Worm (Caenorhabditis elegans): ENCODE data around the gene F10E7.2.

The F10E7.2 gene

ce11 chrII:7165749-7166148, 43.7 kb downstream of the F10E7.2 start, which contains the start of gene mfsd-13.2:
mfsd-13.2 (minus strand) TSS chrII:7165849.
- TF ChIP-seq F13C5.2 (tag; optimal IDR thresholded peaks at IDR 0.05) (no peak), ceh-36 (tag; optimal IDR thresholded peaks at IDR 0.05) (no peak), tbx-11 (GFP tag; IDR thresholded peaks at IDR 0.05) (no peak), tbx-37 (GFP tag; conservative IDR thresholded peaks at IDR 0.05) (no peak)

ce11 chrII:7166768-7167167, 44.7 kb downstream of the F10E7.2 start:
- TF ChIP-seq tbx-11 (GFP tag; IDR thresholded peaks at IDR 0.05), result no peak
- no peak for TF ChIP-seq tra-4 (tag; optimal IDR thresholded peaks at IDR 0.05)
- no peak for TF ChIP-seq flt-1 (GFP tag; IDR thresholded peaks at IDR 0.05)
- TF ChIP-seq B0310.2 (tag; optimal IDR thresholded peaks at IDR 0.05), result no peak
- no peak for TF ChIP-seq ceh-13 (GFP tag; optimal IDR thresholded peaks at IDR 0.05)

DNA sequence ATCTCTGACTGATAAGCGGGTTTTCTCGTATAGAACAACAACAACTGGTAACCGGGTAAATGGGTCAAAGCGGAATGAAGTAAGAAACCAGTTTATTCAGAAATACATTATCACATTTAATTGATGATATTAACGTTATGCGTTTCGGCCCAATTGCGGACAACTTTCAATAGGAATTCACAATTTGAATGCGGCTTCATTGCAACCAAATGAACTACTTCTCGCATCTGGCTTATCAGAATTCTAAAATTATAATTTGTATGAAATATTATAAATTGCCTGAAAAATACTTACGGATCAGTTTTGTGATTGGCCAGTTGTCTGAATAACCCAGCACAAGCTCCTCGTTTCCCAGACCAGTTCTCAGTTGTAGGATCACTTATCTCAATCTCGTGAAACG, 46.7 kb downstream of the F10E7.2 start, which contains the start of gene col-36:
TSS of gene col-36 (minus strand) at position 101 of the 400 bp plus-strand sequence.
- TF ChIP-seq hmg-4 (GFP tag; optimal IDR thresholded peaks at IDR 0.05) (no peak), ama-1 (optimal IDR thresholded peaks at IDR 0.05) (no peak), B0310.2 (tag; optimal IDR thresholded peaks at IDR 0.05) (no peak), F13C5.2 (tag; optimal IDR thresholded peaks at IDR 0.05) (no peak), pes-1 (GFP tag; IDR thresholded peaks at IDR 0.05) (no peak), scrt-1 (GFP tag; IDR thresholded peaks at IDR 0.05) (no peak), tra-4 (tag; optimal IDR thresholded peaks at IDR 0.05) (no peak), flt-1 (GFP tag; IDR thresholded peaks at IDR 0.05) (no peak), ets-7 (tag; optimal IDR thresholded peaks at IDR 0.05) (no peak), tbx-11 (GFP tag; IDR thresholded peaks at IDR 0.05) (no peak), sea-1 (GFP tag; conservative IDR thresholded peaks at IDR 0.05) (no peak), hnd-1 (tag; optimal IDR thresholded peaks at IDR 0.05) (no peak), hmbx-1 (tag; optimal IDR thresholded peaks at IDR 0.05) (no peak), ceh-13 (GFP tag; optimal IDR thresholded peaks at IDR 0.05) (no peak), aly-1 (tag; optimal IDR thresholded peaks at IDR 0.05) (no peak), tbx-37 (GFP tag; conservative IDR thresholded peaks at IDR 0.05) (no peak), ceh-36 (tag; optimal IDR thresholded peaks at IDR 0.05) (no peak)

DNA sequence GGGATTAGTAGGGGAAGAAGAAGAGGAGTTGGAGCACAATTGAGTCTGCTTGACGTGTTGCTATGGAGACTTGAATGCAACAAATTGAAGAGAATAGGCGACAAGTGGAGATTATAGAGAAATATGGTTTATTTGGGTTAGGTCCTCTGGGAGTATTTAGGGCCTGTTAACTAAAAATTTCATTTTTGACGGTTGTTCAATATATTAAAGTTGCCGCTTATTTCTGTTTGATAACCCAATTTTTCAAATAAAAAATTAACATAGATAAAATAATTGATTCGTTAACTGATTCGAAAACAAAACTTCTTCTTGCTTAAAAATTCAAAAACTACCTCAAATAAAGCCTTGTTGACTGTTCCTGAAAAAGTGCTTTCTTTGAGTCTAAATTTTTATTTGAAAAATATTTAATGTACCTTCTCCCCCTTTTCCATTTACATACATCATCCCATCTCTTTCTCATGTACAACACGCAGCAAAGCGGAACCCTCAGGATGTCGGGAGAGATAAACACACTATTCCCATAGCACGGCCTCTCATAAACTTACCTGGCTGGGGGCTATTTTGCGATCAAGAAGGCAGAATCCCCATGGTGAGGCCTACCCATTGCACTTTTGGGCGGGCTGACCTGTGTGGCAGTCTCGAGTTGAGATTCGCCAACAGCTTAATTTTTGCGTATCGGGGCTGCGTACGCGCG, 49.4 kb downstream of the F10E7.2 start, which contains the start of gene dyf-13:
TSS of gene dyf-13 (minus strand) at position 51 of the 694 bp plus-strand sequence.
- TF ChIP-seq hnd-1 (tag; optimal IDR thresholded peaks at IDR 0.05), result no peak
- no peak for TF ChIP-seq scrt-1 (GFP tag; IDR thresholded peaks at IDR 0.05)
- no peak for TF ChIP-seq F13C5.2 (tag; optimal IDR thresholded peaks at IDR 0.05)
- no peak for TF ChIP-seq sea-1 (GFP tag; conservative IDR thresholded peaks at IDR 0.05)
- TF ChIP-seq tra-4 (tag; optimal IDR thresholded peaks at IDR 0.05), result no peak
- no peak for TF ChIP-seq tbx-11 (GFP tag; IDR thresholded peaks at IDR 0.05)
- TF ChIP-seq ets-7 (tag; optimal IDR thresholded peaks at IDR 0.05), result no peak
- no peak for TF ChIP-seq ama-1 (optimal IDR thresholded peaks at IDR 0.05)
- no peak for TF ChIP-seq hmbx-1 (tag; optimal IDR thresholded peaks at IDR 0.05)

Data from whole organism, early embryonic.